Fruit fly (Drosophila melanogaster): ENCODE data around the gene Acph-1.

DNA sequence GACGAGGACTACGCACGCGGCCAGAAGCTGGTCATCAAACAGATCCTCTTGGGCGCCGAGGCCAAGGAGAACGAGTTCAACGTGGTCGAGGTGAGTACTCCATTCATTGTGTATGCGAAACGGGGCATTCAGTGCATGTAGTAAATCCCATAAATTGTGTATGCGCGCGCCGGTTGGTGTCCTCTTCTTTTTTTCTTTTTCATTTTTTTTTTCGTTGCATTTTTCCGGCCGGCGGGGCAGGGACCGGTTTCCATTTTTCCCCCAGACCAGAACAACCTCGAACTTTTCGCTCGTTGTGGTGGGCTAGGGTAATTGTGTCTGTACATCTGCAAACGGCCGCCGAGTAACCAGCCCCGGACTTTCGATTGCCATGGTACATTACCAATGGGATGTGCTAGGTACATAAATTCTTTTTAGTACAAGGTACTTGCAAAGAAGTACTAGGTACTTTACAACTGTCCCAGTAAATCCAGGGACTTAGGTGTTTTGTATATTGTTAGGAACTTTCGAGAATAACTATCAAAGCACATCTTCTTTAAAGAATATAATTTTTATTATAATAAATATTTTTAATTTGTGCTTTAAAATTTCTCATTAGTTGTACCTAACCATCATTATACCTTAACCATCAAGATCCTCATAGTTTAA, 12.2 kb upstream of the Acph-1 start:
- no peak for TF ChIP-seq CG5204 (GFP tag; optimal IDR thresholded peaks at IDR 0.05)
- no peak for TF ChIP-seq Hr96 (GFP tag; optimal IDR thresholded peaks at IDR 0.05)
- no peak for TF ChIP-seq pad (GFP tag; optimal IDR thresholded peaks at IDR 0.05)
- TF ChIP-seq CG14711 (tag; optimal IDR thresholded peaks at IDR 0.05), result no peak
- TF ChIP-seq Mnt (GFP tag; optimal IDR thresholded peaks at IDR 0.05), result no peak
- no peak for TF ChIP-seq CG12768 (GFP tag; optimal IDR thresholded peaks at IDR 0.05)
- TF ChIP-seq CG1620 (GFP tag; optimal IDR thresholded peaks at IDR 0.05), result no peak
- no peak for TF ChIP-seq ovo (GFP tag; optimal IDR thresholded peaks at IDR 0.05)

Data from whole organism, adult.